Worm (Caenorhabditis elegans): ENCODE measurements around the gene sro-1.

ce11 chrII:7413764-7414163, 51.7 kb downstream of the sro-1 start:
- TF ChIP-seq lin-39 (tag; optimal IDR thresholded peaks at IDR 0.05) (no peak), ceh-9 (tag; optimal IDR thresholded peaks at IDR 0.05) (no peak), hmg-11 (tag; optimal IDR thresholded peaks at IDR 0.05) (no peak), zag-1 (tag; optimal IDR thresholded peaks at IDR 0.05) (no peak), pqm-1 (tag; optimal IDR thresholded peaks at IDR 0.05) (no peak), nhr-77 (tag; optimal IDR thresholded peaks at IDR 0.05) (no peak), nhr-11 (tag; optimal IDR thresholded peaks at IDR 0.05) (no peak), nhr-25 (tag; optimal IDR thresholded peaks at IDR 0.05) (no peak), fos-1 (tag; optimal IDR thresholded peaks at IDR 0.05) (no peak), fkh-2 (tag; optimal IDR thresholded peaks at IDR 0.05) (no peak), aly-2 (tag; optimal IDR thresholded peaks at IDR 0.05) (no peak), ama-1 (optimal IDR thresholded peaks at IDR 0.05) (no peak)
